Worm (Caenorhabditis elegans) whole organism, young adult: ENCODE data around the gene sra-11.

Source experiments
- ets-4 ChIP-seq: fragments of 200-800 bp; sonication (Bioruptor generic); optimal IDR thresholded peaks from 2 replicates; lab custom pipeline; 2018; ENCODE audit warnings: mild to moderate bottlenecking, missing genetic modification characterization, missing compliant biosample characterization
- sea-2 ChIP-seq: fragments of 200-800 bp; sonication (Bioruptor generic); IDR thresholded peaks from 2 replicates; pipeline ENCODE4 v1.3.6; 2022; ENCODE audit warnings: missing genetic modification characterization, missing compliant biosample characterization
- unc-130 ChIP-seq: sonication (generic microtip); optimal IDR thresholded peaks from 2 replicates; lab custom pipeline; 2016; ENCODE audit warnings: missing genetic modification reagents, missing genetic modification characterization, missing compliant biosample characterization

DNA sequence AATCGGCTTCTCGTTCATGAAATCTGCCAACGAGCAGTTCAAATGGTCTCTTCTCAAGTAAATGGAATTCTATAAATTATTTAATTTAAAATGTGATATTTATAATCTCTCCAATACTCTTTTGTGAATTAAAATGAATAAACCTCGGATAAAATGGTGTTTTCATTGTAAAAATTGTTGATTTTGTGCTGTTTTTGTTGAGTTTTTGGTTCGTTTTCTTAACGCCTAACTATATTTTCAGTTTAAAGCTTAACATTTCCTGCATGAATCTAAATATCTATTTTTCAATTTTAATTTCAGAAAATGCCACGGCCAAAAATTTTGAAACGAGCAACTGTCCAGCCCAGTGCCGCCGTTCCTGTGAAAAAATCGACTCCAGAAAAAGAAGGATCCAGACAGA, 36.5 kb downstream of the sra-11 start, which contains the start of gene orc-2:
- TF ChIP-seq sea-2 (GFP tag; lab: Robert Waterston, UW) (no peak), unc-130 (GFP tag; lab: Kevin White, UChicago) (no peak), ets-4 (GFP tag; lab: Kevin White, UChicago) (no peak)
